Worm (Caenorhabditis elegans): ENCODE results near the gene sdz-28.

The sdz-28 gene

ce11 chrII:2094924-2095650, 35.8 kb upstream of the sdz-28 start, which contains the start of gene T16A1.2:
T16A1.2 (plus strand) TSS chrII:2095600.
- TF ChIP-seq lin-39 (tag; optimal IDR thresholded peaks at IDR 0.05) (no peak), C34B4.2 (tag; optimal IDR thresholded peaks at IDR 0.05) (no peak), xbp-1 (tag; optimal IDR thresholded peaks at IDR 0.05) (no peak), grh-1 (GFP tag; IDR thresholded peaks at IDR 0.05) (no peak), ztf-4 (tag; optimal IDR thresholded peaks at IDR 0.05) (no peak), fos-1 (tag; optimal IDR thresholded peaks at IDR 0.05) (no peak), nhr-84 (tag; optimal IDR thresholded peaks at IDR 0.05) (no peak), skn-1 (tag; optimal IDR thresholded peaks at IDR 0.05) (no peak), hlh-4 (tag; optimal IDR thresholded peaks at IDR 0.05) (no peak), alr-1 (tag; optimal IDR thresholded peaks at IDR 0.05; ENCODE audit: borderline replicate concordance) (no peak), aly-2 (tag; optimal IDR thresholded peaks at IDR 0.05) (no peak), unc-86 (tag; optimal IDR thresholded peaks at IDR 0.05) (no peak), sup-37 (GFP tag; optimal IDR thresholded peaks at IDR 0.05) (no peak), aha-1 (tag; optimal IDR thresholded peaks at IDR 0.05) (no peak), ceh-63 (GFP tag; optimal IDR thresholded peaks at IDR 0.05) (no peak)

- TF ChIP-seq mdl-1 (tag; optimal IDR thresholded peaks at IDR 0.05) (no peak), elt-2 (tag; optimal IDR thresholded peaks at IDR 0.05) (peak; percentile 38)
These were observed 31.5 kb upstream of the sdz-28 start, which contains the start of gene math-42 for ce11 chrII:2099139-2099976. math-42 (plus strand) TSS chrII:2099926.

- TF ChIP-seq fkh-8 (tag; optimal IDR thresholded peaks at IDR 0.05) (no peak), dpl-1 (GFP tag; optimal IDR thresholded peaks at IDR 0.05) (no peak), sptf-1 (tag; optimal IDR thresholded peaks at IDR 0.05) (no peak), zip-4 (GFP tag; optimal IDR thresholded peaks at IDR 0.05) (no peak), ztf-11 (tag; optimal IDR thresholded peaks at IDR 0.05) (no peak), ets-5 (GFP tag; IDR thresholded peaks at IDR 0.05) (no peak), sox-4 (tag; optimal IDR thresholded peaks at IDR 0.05) (no peak), efl-1 (optimal IDR thresholded peaks at IDR 0.05) (no peak), efl-1 (GFP tag; optimal IDR thresholded peaks at IDR 0.05 in 1 of 2) (no peak), lin-35 (GFP tag; optimal IDR thresholded peaks at IDR 0.05) (no peak), fos-1 (tag; optimal IDR thresholded peaks at IDR 0.05) (no peak), ama-1 (optimal IDR thresholded peaks at IDR 0.05) (no peak), F16B12.6 (tag; optimal IDR thresholded peaks at IDR 0.05) (no peak)
These were observed 22.6 kb upstream of the sdz-28 start, which contains the start of gene R52.4 for ce11 chrII:2108295-2108694. R52.4 (minus strand) TSS chrII:2108395.

- TF ChIP-seq zag-1 (tag; optimal IDR thresholded peaks at IDR 0.05) (no peak), blmp-1 (tag; optimal IDR thresholded peaks at IDR 0.05) (peak; percentile 54)
These were observed 20.9 kb upstream of the sdz-28 start, which contains the start of gene R52.5 for ce11 chrII:2109943-2110342. R52.5 (minus strand) TSS chrII:2110043.

ce11 chrII:2112948-2113347, 17.9 kb upstream of the sdz-28 start, which contains the start of gene R52.6:
R52.6 (minus strand) TSS chrII:2113048.
- TF ChIP-seq nhr-20 (tag; optimal IDR thresholded peaks at IDR 0.05) (no peak), blmp-1 (tag; optimal IDR thresholded peaks at IDR 0.05) (peak; percentile 1), ceh-90 (tag; optimal IDR thresholded peaks at IDR 0.05) (no peak), lin-13 (GFP tag; optimal IDR thresholded peaks at IDR 0.05) (no peak), C16A3.4 (tag; optimal IDR thresholded peaks at IDR 0.05) (no peak), fkh-4 (tag; optimal IDR thresholded peaks at IDR 0.05; ENCODE audit: borderline replicate concordance) (no peak)

Measured in whole organism, L1 larva.